Fruit fly (Drosophila melanogaster): ENCODE data around the gene Ubc87F.

Gene Ubc87F

dm6 chr3R:13676137-13677086, 41.6 kb downstream of the Ubc87F start, which contains the start of the genes Lkb1 and CG9588 (continued):
- TF ChIP-seq CG2712 (tag; optimal IDR thresholded peaks at IDR 0.05): peak; percentile 39
- TF ChIP-seq exex (tag; optimal IDR thresholded peaks at IDR 0.05): no peak
- peak; percentile 48; the same call in 1 of the 2 replicates for TF ChIP-seq CkIIα-i1 (GFP tag; IDR thresholded peaks at IDR 0.05)
- peak; percentile 19; the same call in 1 of the 2 replicates for TF ChIP-seq Scr (GFP tag; IDR thresholded peaks at IDR 0.05; ENCODE audit: partially characterized antibody)
- peak; percentile 89 for TF ChIP-seq sens (GFP tag)
- peak; percentile 42 for TF ChIP-seq caup (GFP tag; optimal IDR thresholded peaks at IDR 0.05; ENCODE audit: severe bottlenecking)
- no peak for TF ChIP-seq dimm (GFP tag; IDR thresholded peaks at IDR 0.05)
- peak; percentile 61 for TF ChIP-seq CG8924 (tag; optimal IDR thresholded peaks at IDR 0.05)
- TF ChIP-seq vfl (GFP tag; optimal IDR thresholded peaks at IDR 0.05): peak; percentile 19
- TF ChIP-seq cato (GFP tag; optimal IDR thresholded peaks at IDR 0.05; ENCODE audit: borderline replicate concordance): no peak
- TF ChIP-seq hkb (optimal IDR thresholded peaks at IDR 0.05): no peak
- peak; percentile 78 for TF ChIP-seq hkb (GFP tag; IDR thresholded peaks at IDR 0.05)
- peak; percentile 91 for TF ChIP-seq Drgx (GFP tag; IDR thresholded peaks at IDR 0.05)
- peak; percentile 31 for TF ChIP-seq CG8388 (GFP tag; optimal IDR thresholded peaks at IDR 0.05)
- TF ChIP-seq Bdp1 (GFP tag; optimal IDR thresholded peaks at IDR 0.05): peak; percentile 49
- TF ChIP-seq sima (GFP tag; optimal IDR thresholded peaks at IDR 0.05): no peak
- TF ChIP-seq row (GFP tag; IDR thresholded peaks at IDR 0.05): peak; percentile 81
- no peak for TF ChIP-seq CG12769 (tag; optimal IDR thresholded peaks at IDR 0.05)
- no peak for TF ChIP-seq hbn (GFP tag; IDR thresholded peaks at IDR 0.05; ENCODE audit: partially characterized antibody)
- TF ChIP-seq CG13287 (GFP tag; IDR thresholded peaks at IDR 0.05; ENCODE audit: partially characterized antibody): peak; percentile 45; the same call in 1 of the 2 replicates
- peak; percentile 83 for TF ChIP-seq Ptx1 (GFP tag; IDR thresholded peaks at IDR 0.05)
- TF ChIP-seq Hr39 (optimal IDR thresholded peaks at IDR 0.05): no peak
- peak; percentile 80 for TF ChIP-seq H2.0 (GFP tag; IDR thresholded peaks at IDR 0.05)
- TF ChIP-seq CG7271 (tag; optimal IDR thresholded peaks at IDR 0.05): no peak
- TF ChIP-seq CG7786 (GFP tag; optimal IDR thresholded peaks at IDR 0.05): peak; percentile 70
- TF ChIP-seq H15 (GFP tag; IDR thresholded peaks at IDR 0.05): peak; percentile 70
- TF ChIP-seq CG3838 (GFP tag; optimal IDR thresholded peaks at IDR 0.05): peak; percentile 1
- no peak for TF ChIP-seq hth (optimal IDR thresholded peaks at IDR 0.05)
- peak; percentile 17 for TF ChIP-seq fu2 (GFP tag; optimal IDR thresholded peaks at IDR 0.05)
- TF ChIP-seq CG2199 (GFP tag; IDR thresholded peaks at IDR 0.05): no peak
- peak; percentile 33; the same call in 1 of the 3 replicates for TF ChIP-seq CG17361 (GFP tag; IDR thresholded peaks at IDR 0.05)
- peak; percentile 55 for TF ChIP-seq Abd-B (GFP tag; optimal IDR thresholded peaks at IDR 0.05)
- TF ChIP-seq Optix (GFP tag; IDR thresholded peaks at IDR 0.05): peak; percentile 77
- TF ChIP-seq ranshi (GFP tag; IDR thresholded peaks at IDR 0.05): peak; percentile 62
- TF ChIP-seq CG4360 (GFP tag; IDR thresholded peaks at IDR 0.05): peak; percentile 95
- no peak for TF ChIP-seq CG3163 (GFP tag; optimal IDR thresholded peaks at IDR 0.05)
- peak; percentile 65 for TF ChIP-seq zfh2 (GFP tag; optimal IDR thresholded peaks at IDR 0.05)
- peak; percentile 54 for TF ChIP-seq CG3847 (GFP tag; IDR thresholded peaks at IDR 0.05)
- TF ChIP-seq sr (GFP tag; IDR thresholded peaks at IDR 0.05): peak; percentile 68; the same call in 2 of the 3 replicates
- TF ChIP-seq CG11696 (GFP tag; IDR thresholded peaks at IDR 0.05): 0 out of 2 replicates have a peak, but pooled peaks have one; percentile 43
- no peak for TF ChIP-seq CG6765 (GFP tag; optimal IDR thresholded peaks at IDR 0.05)
- no peak for TF ChIP-seq CG10565 (GFP tag; optimal IDR thresholded peaks at IDR 0.05)
- no peak for TF ChIP-seq CG31441 (GFP tag; IDR thresholded peaks at IDR 0.05)
- TF ChIP-seq CG8359 (GFP tag; optimal IDR thresholded peaks at IDR 0.05; ENCODE audit: borderline replicate concordance): no peak
- no peak for TF ChIP-seq CG17385 (GFP tag; optimal IDR thresholded peaks at IDR 0.05)
- TF ChIP-seq CG15696 (tag; optimal IDR thresholded peaks at IDR 0.05): no peak
- no peak for TF ChIP-seq prd (optimal IDR thresholded peaks at IDR 0.05)
- peak; percentile 89 for TF ChIP-seq prd (GFP tag; IDR thresholded peaks at IDR 0.05)
- peak; percentile 47 for TF ChIP-seq gro (GFP tag; optimal IDR thresholded peaks at IDR 0.05)
- TF ChIP-seq CG17359 (tag; optimal IDR thresholded peaks at IDR 0.05): peak; percentile 59

Data from whole organism, embryonic.